Worm (Caenorhabditis elegans) whole organism, early embryonic: ENCODE data around the gene smgl-2.

ENCODE experiments used
- F13C5.2 ChIP-seq: sonication (generic microtip); optimal IDR thresholded peaks from 2 replicates; lab custom pipeline; 2017; ENCODE audit warnings: mild to moderate bottlenecking, missing genetic modification characterization, inconsistent platforms, missing compliant biosample characterization
- aly-1 ChIP-seq: sonication (generic microtip); optimal IDR thresholded peaks from 2 replicates; lab custom pipeline; 2016; ENCODE audit warnings: missing genetic modification characterization, missing compliant biosample characterization
- ama-1 ChIP-seq: fragments of 150-350 bp; optimal IDR thresholded peaks from 2 replicates; lab custom pipeline; 2014
- ceh-36 ChIP-seq: sonication (generic microtip); optimal IDR thresholded peaks from 2 replicates; lab custom pipeline; 2016; ENCODE audit warnings: missing genetic modification characterization, inconsistent platforms, missing compliant biosample characterization
- ets-7 ChIP-seq: sonication (generic microtip); optimal IDR thresholded peaks from 2 replicates; lab custom pipeline; 2016; ENCODE audit warnings: missing genotype, missing genetic modification characterization, missing compliant biosample characterization
- flt-1 ChIP-seq: fragments of 200-800 bp; sonication (Bioruptor generic); IDR thresholded peaks from 2 replicates; pipeline ENCODE4 v1.3.6; 2022; ENCODE audit warnings: missing genetic modification characterization, missing compliant biosample characterization
- hmg-4 ChIP-seq: fragments of 200-800 bp; sonication (Bioruptor generic); optimal IDR thresholded peaks from 2 replicates; lab custom pipeline; 2018; ENCODE audit warnings: mild to moderate bottlenecking, missing genetic modification characterization, missing compliant biosample characterization
- hnd-1 ChIP-seq: sonication (generic microtip); optimal IDR thresholded peaks from 2 replicates; lab custom pipeline; 2016; ENCODE audit warnings: missing genetic modification characterization, missing compliant biosample characterization
- pes-1 ChIP-seq: fragments of 200-800 bp; sonication (Bioruptor generic); IDR thresholded peaks from 2 replicates; pipeline ENCODE4 v1.3.6; 2022; ENCODE audit warnings: missing genetic modification reagents, missing genetic modification characterization, missing compliant biosample characterization
- scrt-1 ChIP-seq: fragments of 200-800 bp; sonication (Bioruptor generic); IDR thresholded peaks from 2 replicates; pipeline ENCODE4 v1.3.6; 2022; ENCODE audit warnings: missing genetic modification characterization, missing compliant biosample characterization
- sea-1 ChIP-seq: fragments of 200-800 bp; sonication (Bioruptor generic); conservative IDR thresholded peaks from 2 replicates; pipeline ENCODE4 v1.3.6; 2022; ENCODE audit warnings: missing genetic modification characterization, missing compliant biosample characterization
- tbx-11 ChIP-seq: fragments of 200-800 bp; sonication (Bioruptor generic); IDR thresholded peaks from 2 replicates; pipeline ENCODE4 v1.3.6; 2022; ENCODE audit warnings: missing genetic modification characterization, missing compliant biosample characterization
- tbx-37 ChIP-seq: fragments of 200-800 bp; sonication (Bioruptor generic); conservative IDR thresholded peaks from 2 replicates; pipeline ENCODE4 v1.3.6; 2022; ENCODE audit warnings: missing genetic modification reagents, missing genetic modification characterization, missing compliant biosample characterization

DNA sequence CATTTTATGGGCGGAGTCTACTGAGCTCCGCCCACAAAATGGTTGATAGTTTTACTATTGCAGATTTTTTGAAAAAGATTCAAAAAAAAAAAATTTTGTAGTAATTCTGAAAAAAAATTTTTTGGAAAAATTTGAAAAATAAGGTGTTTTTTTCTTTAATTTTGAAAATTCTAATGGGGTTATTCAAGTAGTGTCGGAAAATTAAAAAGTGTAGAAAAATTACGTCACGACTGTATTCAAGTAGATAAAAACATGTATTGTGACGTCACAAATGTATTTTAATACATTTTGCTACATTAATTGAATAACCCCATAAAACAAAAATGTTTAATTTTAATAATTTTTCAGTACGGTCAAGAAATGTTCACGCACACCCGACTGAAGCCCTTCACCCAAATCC is 7.3 kb downstream of the smgl-2 start:
- no peak for TF ChIP-seq aly-1 (tag; lab: Kevin White, UChicago)
- TF ChIP-seq ama-1 (lab: Kevin White, UChicago) = no peak
- TF ChIP-seq hnd-1 (tag; lab: Kevin White, UChicago) = no peak
- no peak for TF ChIP-seq scrt-1
- no peak for TF ChIP-seq ets-7 (tag; lab: Kevin White, UChicago)
- no peak for TF ChIP-seq flt-1 (GFP tag; lab: Robert Waterston, UW)
- no peak for TF ChIP-seq pes-1 (GFP tag; lab: Robert Waterston, UW)
- no peak for TF ChIP-seq ceh-36
- no peak for TF ChIP-seq tbx-11 (GFP tag; lab: Robert Waterston, UW)
- TF ChIP-seq F13C5.2 (tag; lab: Kevin White, UChicago) = no peak
- TF ChIP-seq tbx-37 (GFP tag; lab: Robert Waterston, UW) = no peak
- TF ChIP-seq hmg-4 (GFP tag; lab: Kevin White, UChicago) = no peak
- TF ChIP-seq sea-1 (GFP tag; lab: Robert Waterston, UW) = no peak
